Fruit fly (Drosophila melanogaster) Kc167 (cell line): ENCODE data around the gene karr.

Experiments used
- h ChIP-seq: fragments of >200 bp; optimal IDR thresholded peaks from 3 replicates; lab custom pipeline; 2018; ENCODE audit warnings: missing external identifiers
- insv ChIP-seq: fragments of >200 bp; optimal IDR thresholded peaks from 3 replicates; lab custom pipeline; 2018; ENCODE audit warnings: missing external identifiers

DNA sequence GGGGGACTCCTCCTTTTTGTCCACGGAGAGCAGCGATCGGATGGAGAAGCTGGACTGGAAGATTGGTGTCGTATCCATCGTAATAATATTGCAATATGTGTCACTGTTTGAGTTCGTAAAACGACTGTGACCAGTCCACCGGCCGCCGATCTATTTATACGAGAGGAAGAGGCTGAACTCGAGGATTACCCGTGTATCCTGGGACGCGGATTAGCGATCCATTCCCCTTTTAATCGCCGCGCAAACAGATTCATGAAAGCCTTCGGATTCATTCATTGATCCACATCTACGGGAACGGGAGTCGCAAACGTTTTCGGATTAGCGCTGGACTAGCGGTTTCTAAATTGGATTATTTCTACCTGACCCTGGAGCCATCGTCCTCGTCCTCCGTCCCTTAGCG lies 18.1 kb downstream of the karr start, which contains the start of gene fd19B:
- no peak for TF ChIP-seq insv (lab: Kevin White, UChicago)
- no peak for TF ChIP-seq h (lab: Kevin White, UChicago)
